Worm (Caenorhabditis elegans) whole organism, L4/young adult: Measurements from ENCODE around the gene str-55.
"Not testable (repeated sequence)": the region's sequence is repeated elsewhere in the genome, so short reads cannot be mapped to it uniquely, and the experiment has no call there.

Source experiments
- W03F9.2 ChIP-seq: fragments of 150-350 bp; optimal IDR thresholded peaks from 2 replicates; lab custom pipeline; 2014; ENCODE audit warnings: missing biosample characterization, missing genetic modification characterization
- dao-5 ChIP-seq: sonication (generic microtip); optimal IDR thresholded peaks from 2 replicates; lab custom pipeline; 2016; ENCODE audit warnings: missing genotype, missing genetic modification characterization, moderate library complexity, missing compliant biosample characterization
- him-1 ChIP-seq: sonication (generic microtip); optimal IDR thresholded peaks from 2 replicates; lab custom pipeline; 2016; ENCODE audit warnings: missing genotype, missing genetic modification reagents, missing genetic modification characterization, missing compliant biosample characterization

Gene str-55

ce11 chrV:16390655-16391054 is 26.3 kb downstream of the str-55 start, which contains the start of gene gst-44:
Gene gst-44 (plus strand): TSS chrV:16390891.
- no peak for TF ChIP-seq W03F9.2
- no peak for TF ChIP-seq him-1 (tag; lab: Kevin White, UChicago)
- TF ChIP-seq dao-5 (tag; lab: Kevin White, UChicago) = no peak

- TF ChIP-seq him-1 (tag; lab: Kevin White, UChicago) (no peak), W03F9.2 (no peak), dao-5 (tag; lab: Kevin White, UChicago) (no peak)
Observed at ce11 chrV:16388268-16388667, 28.6 kb downstream of the str-55 start, which contains the start of gene sri-65. Gene sri-65 (minus strand): TSS chrV:16388368.

ce11 chrV:16383729-16384128 is 33.2 kb downstream of the str-55 start, which contains the start of gene F13A7.7:
Gene F13A7.7 (minus strand): TSS chrV:16383829.
- not testable (repeated sequence) for TF ChIP-seq him-1 (tag; lab: Kevin White, UChicago); dao-5 (tag; lab: Kevin White, UChicago); W03F9.2

- TF ChIP-seq him-1 (tag; lab: Kevin White, UChicago) = no peak
- TF ChIP-seq W03F9.2 = no peak
- TF ChIP-seq dao-5 (tag; lab: Kevin White, UChicago) = no peak
Observed at ce11 chrV:16382949-16383348, 34.0 kb downstream of the str-55 start.

- no peak for TF ChIP-seq him-1 (tag; lab: Kevin White, UChicago)
- no peak for TF ChIP-seq W03F9.2
- TF ChIP-seq dao-5 (tag; lab: Kevin White, UChicago) = no peak
Observed at ce11 chrV:16377849-16378248, 39.1 kb downstream of the str-55 start, which contains the start of gene F13A7.1. Gene F13A7.1 (minus strand): TSS chrV:16377949.

- TF ChIP-seq dao-5 (tag; lab: Kevin White, UChicago) (no peak), him-1 (tag; lab: Kevin White, UChicago) (no peak), W03F9.2 (no peak)
Observed at ce11 chrV:16377188-16377587, 39.7 kb downstream of the str-55 start.

- TF ChIP-seq dao-5 (tag; lab: Kevin White, UChicago) (no peak), W03F9.2 (no peak), him-1 (tag; lab: Kevin White, UChicago) (no peak)
Observed at ce11 chrV:16376430-16376948, 40.4 kb downstream of the str-55 start.

ce11 chrV:16374676-16375075 is 42.2 kb downstream of the str-55 start, which contains the start of gene srv-34:
Gene srv-34 (minus strand): TSS chrV:16374776.
- TF ChIP-seq him-1 (tag; lab: Kevin White, UChicago) (no peak), W03F9.2 (no peak), dao-5 (tag; lab: Kevin White, UChicago) (no peak)

- TF ChIP-seq dao-5 (tag; lab: Kevin White, UChicago) (peak; percentile 71), him-1 (tag; lab: Kevin White, UChicago) (peak; percentile 52), W03F9.2 (peak; percentile 9)
Observed at ce11 chrV:16370039-16370438, 46.9 kb downstream of the str-55 start.

- TF ChIP-seq him-1 (tag; lab: Kevin White, UChicago) = no peak
- TF ChIP-seq dao-5 (tag; lab: Kevin White, UChicago) = no peak
Observed at ce11 chrV:16368143-16368542, 48.8 kb downstream of the str-55 start.

ce11 chrV:16367575-16367974 is 49.3 kb downstream of the str-55 start, which contains the start of gene W08G11.3:
Gene W08G11.3 (plus strand): TSS chrV:16367681.
- no peak for TF ChIP-seq him-1 (tag; lab: Kevin White, UChicago)
- TF ChIP-seq W03F9.2 = no peak
- TF ChIP-seq dao-5 (tag; lab: Kevin White, UChicago) = no peak
